Worm (Caenorhabditis elegans) whole organism, L3 larva: Measurements from ENCODE around the gene fmil-1.

Experiments used
- R02D3.7 ChIP-seq: fragments of 150-350 bp; optimal IDR thresholded peaks from 2 replicates; lab custom pipeline; 2014; ENCODE audit warnings: missing biosample characterization, missing genetic modification characterization
- ZK546.5 ChIP-seq: sonication (generic microtip); optimal IDR thresholded peaks from 2 replicates; lab custom pipeline; 2017; ENCODE audit warnings: missing biosample characterization, missing genetic modification characterization
- aly-2 ChIP-seq: fragments of 150-350 bp; optimal IDR thresholded peaks from 2 replicates; lab custom pipeline; 2014; ENCODE audit warnings: missing biosample characterization, missing genetic modification characterization
- ama-1 ChIP-seq: fragments of 150-350 bp; optimal IDR thresholded peaks from 2 replicates; lab custom pipeline; 2018
- ceh-16 ChIP-seq: sonication (generic microtip); optimal IDR thresholded peaks from 2 replicates; lab custom pipeline; 2017; ENCODE audit warnings: missing biosample characterization, missing genetic modification characterization
- ceh-28 ChIP-seq: fragments of 150-350 bp; optimal IDR thresholded peaks from 2 replicates; lab custom pipeline; 2014; ENCODE audit warnings: missing biosample characterization, missing genetic modification reagents, missing genetic modification characterization
- ceh-9 ChIP-seq: sonication (generic microtip); optimal IDR thresholded peaks from 2 replicates; lab custom pipeline; 2018; ENCODE audit warnings: missing biosample characterization, missing genetic modification characterization
- daf-12 ChIP-seq: fragments of 150-350 bp; optimal IDR thresholded peaks from 2 replicates; lab custom pipeline; 2014; ENCODE audit warnings: missing biosample characterization, missing genetic modification reagents, missing genetic modification characterization
- egl-27 ChIP-seq: sonication (generic microtip); optimal IDR thresholded peaks from 4 replicates; lab custom pipeline; 2017; ENCODE audit warnings: missing biosample characterization, missing genetic modification reagents, missing genetic modification characterization
- egl-5 ChIP-seq: fragments of 150-350 bp; optimal IDR thresholded peaks from 2 replicates; lab custom pipeline; 2017; ENCODE audit warnings: missing biosample characterization, missing genetic modification reagents, missing genetic modification characterization, inconsistent platforms
- elt-1 ChIP-seq: fragments of 150-350 bp; optimal IDR thresholded peaks from 2 replicates; lab custom pipeline; 2014; ENCODE audit warnings: missing biosample characterization, missing genetic modification characterization
- elt-2 ChIP-seq: sonication (generic microtip); optimal IDR thresholded peaks from 2 replicates; lab custom pipeline; 2016; ENCODE audit warnings: missing genetic modification reagents, mild to moderate bottlenecking, missing genetic modification characterization, missing compliant biosample characterization
- elt-3 ChIP-seq, 3 experiments: fragments of 150-350 bp in 1 of 3; sonication (generic microtip) in 2 of 3; optimal IDR thresholded peaks; 2 replicates in 2 of 3; 4 replicates in 1 of 3; lab custom pipeline; 2014 to 2017; ENCODE audit warnings: missing biosample characterization in 3 of 3, missing genetic modification characterization in 3 of 3
- fkh-10 ChIP-seq: sonication (generic microtip); optimal IDR thresholded peaks from 2 replicates; lab custom pipeline; 2017; ENCODE audit warnings: missing biosample characterization, missing genetic modification reagents, missing genetic modification characterization
- hmg-11 ChIP-seq: sonication (generic microtip); optimal IDR thresholded peaks from 2 replicates; lab custom pipeline; 2016; ENCODE audit warnings: missing genetic modification characterization, missing compliant biosample characterization
- jun-1 ChIP-seq: fragments of 150-350 bp; optimal IDR thresholded peaks from 2 replicates; lab custom pipeline; 2014; ENCODE audit warnings: missing biosample characterization, missing genetic modification reagents, missing genetic modification characterization
- lin-39 ChIP-seq: fragments of 150-350 bp; optimal IDR thresholded peaks from 2 replicates; lab custom pipeline; 2018; ENCODE audit warnings: missing biosample characterization, missing genetic modification reagents, missing genetic modification characterization
- lsy-12 ChIP-seq: sonication (generic microtip); optimal IDR thresholded peaks from 2 replicates; lab custom pipeline; 2016; ENCODE audit warnings: mild to moderate bottlenecking, missing genetic modification characterization, missing compliant biosample characterization
- mdl-1 ChIP-seq: fragments of 150-350 bp; optimal IDR thresholded peaks from 2 replicates; lab custom pipeline; 2014; ENCODE audit warnings: missing biosample characterization, missing genetic modification characterization
- mml-1 ChIP-seq: fragments of 150-350 bp; sonication (generic microtip); optimal IDR thresholded peaks from 3 replicates; lab custom pipeline; 2014; ENCODE audit warnings: missing biosample characterization, missing genetic modification characterization
- nfya-1 ChIP-seq: sonication (generic microtip); optimal IDR thresholded peaks from 2 replicates; lab custom pipeline; 2017; ENCODE audit warnings: missing genetic modification characterization, mild to moderate bottlenecking, missing compliant biosample characterization, antibody characterized with exemption, moderate library complexity; ENCODE audit not compliant: insufficient read depth
- nhr-11 ChIP-seq: fragments of 150-350 bp; optimal IDR thresholded peaks from 2 replicates; lab custom pipeline; 2014; ENCODE audit warnings: missing biosample characterization, missing genetic modification characterization
- nhr-12 ChIP-seq: fragments of 150-350 bp; optimal IDR thresholded peaks from 2 replicates; lab custom pipeline; 2014; ENCODE audit warnings: missing biosample characterization, missing genetic modification characterization
- nhr-23 ChIP-seq: fragments of 150-350 bp; optimal IDR thresholded peaks from 2 replicates; lab custom pipeline; 2014; ENCODE audit warnings: missing biosample characterization, missing genetic modification reagents, missing genetic modification characterization
- nhr-237 ChIP-seq: fragments of 150-350 bp; optimal IDR thresholded peaks from 2 replicates; lab custom pipeline; 2014; ENCODE audit warnings: missing biosample characterization, missing genetic modification characterization
- nhr-25 ChIP-seq: sonication (generic microtip); optimal IDR thresholded peaks from 2 replicates; lab custom pipeline; 2017; ENCODE audit warnings: missing biosample characterization, missing genetic modification characterization
- nhr-43 ChIP-seq: sonication (generic microtip); optimal IDR thresholded peaks from 2 replicates; lab custom pipeline; 2016; ENCODE audit warnings: mild to moderate bottlenecking, missing genetic modification characterization, missing compliant biosample characterization; ENCODE audit not compliant: poor library complexity, severe bottlenecking
- nhr-67 ChIP-seq: fragments of 150-350 bp; optimal IDR thresholded peaks from 2 replicates; lab custom pipeline; 2014; ENCODE audit warnings: missing biosample characterization, missing genetic modification characterization
- nhr-76 ChIP-seq: fragments of 150-350 bp; sonication (generic microtip); optimal IDR thresholded peaks from 5 replicates; lab custom pipeline; 2014; ENCODE audit warnings: missing biosample characterization, missing genetic modification characterization
- nhr-77 ChIP-seq: fragments of 150-350 bp; optimal IDR thresholded peaks from 2 replicates; lab custom pipeline; 2014; ENCODE audit warnings: missing biosample characterization, missing genetic modification characterization
- pha-4 ChIP-seq: fragments of 150-350 bp; optimal IDR thresholded peaks from 2 replicates; lab custom pipeline; 2014; ENCODE audit warnings: missing biosample characterization, missing genetic modification reagents, missing genetic modification characterization
- pqm-1 ChIP-seq: fragments of 150-350 bp; optimal IDR thresholded peaks from 2 replicates; lab custom pipeline; 2017; ENCODE audit warnings: missing biosample characterization, missing genetic modification characterization, inconsistent platforms
- skn-1 ChIP-seq: fragments of 150-350 bp; optimal IDR thresholded peaks from 2 replicates; lab custom pipeline; 2014; ENCODE audit warnings: missing biosample characterization, missing genetic modification characterization
- snpc-4 ChIP-seq: fragments of 150-350 bp; optimal IDR thresholded peaks from 2 replicates; lab custom pipeline; 2014; ENCODE audit warnings: missing biosample characterization, missing genetic modification characterization
- unc-39 ChIP-seq: sonication (generic microtip); optimal IDR thresholded peaks from 4 replicates; lab custom pipeline; 2017; ENCODE audit warnings: missing biosample characterization, missing genetic modification characterization
- unc-62 ChIP-seq: fragments of 150-350 bp; sonication (generic microtip); optimal IDR thresholded peaks from 4 replicates; lab custom pipeline; 2014; ENCODE audit warnings: missing biosample characterization, missing genetic modification reagents, missing genetic modification characterization
- zag-1 ChIP-seq: fragments of 150-350 bp; optimal IDR thresholded peaks from 2 replicates; lab custom pipeline; 2014; ENCODE audit warnings: missing biosample characterization, missing genetic modification characterization
- ztf-11 ChIP-seq: fragments of 150-350 bp; optimal IDR thresholded peaks from 2 replicates; lab custom pipeline; 2014; ENCODE audit warnings: missing biosample characterization, missing genetic modification characterization

Gene fmil-1

DNA sequence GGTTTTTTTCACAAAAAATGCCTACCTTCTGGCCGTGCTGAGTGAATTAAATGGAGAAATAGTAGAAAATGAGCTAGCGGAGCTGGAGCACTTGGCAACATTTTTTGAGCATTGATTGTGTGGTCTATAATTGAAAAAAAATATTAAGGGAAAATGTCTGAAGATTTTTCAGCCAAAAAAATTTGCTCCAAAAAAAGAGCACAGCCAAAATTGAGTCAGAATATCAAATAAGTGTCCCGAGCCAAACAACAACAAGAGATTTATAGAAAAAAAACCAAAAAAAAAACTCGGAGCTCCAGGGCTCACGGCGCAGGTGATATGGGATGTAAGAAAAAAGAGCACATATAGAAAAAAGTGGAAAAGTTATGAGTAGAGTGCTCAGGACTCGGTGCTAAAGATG, at the start of gene fmil-1:
Gene fmil-1 (minus strand): TSS at position 101 of the 400 bp plus-strand sequence.
- TF ChIP-seq zag-1 (tag; lab: Kevin White, UChicago) (no peak), R02D3.7 (tag; lab: Kevin White, UChicago) (no peak), jun-1 (no peak), ceh-9 (tag; lab: Kevin White, UChicago) (no peak), nhr-23 (tag; lab: Kevin White, UChicago) (no peak), mml-1 (tag; lab: Kevin White, UChicago) (no peak), nhr-76 (tag; lab: Kevin White, UChicago) (no peak), nhr-11 (tag; lab: Kevin White, UChicago) (no peak), mdl-1 (tag; lab: Kevin White, UChicago) (no peak), ceh-28 (tag; lab: Kevin White, UChicago) (no peak), elt-1 (tag; lab: Kevin White, UChicago) (no peak), hmg-11 (tag; lab: Kevin White, UChicago) (no peak), ZK546.5 (tag; lab: Kevin White, UChicago) (no peak), snpc-4 (tag; lab: Kevin White, UChicago) (no peak), unc-62 (GFP tag; lab: Kevin White, UChicago) (no peak), elt-3 (tag; optimal IDR thresholded peaks at IDR 0.05; lab: Kevin White, UChicago) (no peak), nhr-43 (tag; lab: Kevin White, UChicago) (no peak)

DNA sequence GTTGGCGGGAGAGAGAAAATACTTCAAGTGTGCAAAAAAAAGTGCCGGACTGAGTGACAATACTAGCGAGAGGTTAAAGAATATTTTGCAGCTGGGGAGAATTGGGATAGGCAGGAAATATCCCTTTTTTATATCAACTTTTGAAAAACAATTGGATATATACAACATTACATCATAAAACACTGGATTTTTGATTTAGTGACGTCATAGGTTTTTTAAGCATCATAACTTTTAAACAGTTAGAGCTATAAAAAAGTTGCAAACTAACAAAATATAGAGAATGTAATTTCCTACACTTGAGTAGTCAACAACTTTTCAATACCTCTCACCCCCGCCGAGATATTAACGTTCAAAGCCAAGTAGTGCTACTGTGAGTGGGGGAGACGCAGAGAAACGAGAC, 42.2 kb upstream of the fmil-1 start:
- TF ChIP-seq nhr-43 (tag; lab: Kevin White, UChicago) (no peak), nhr-76 (tag; lab: Kevin White, UChicago) (no peak), nhr-67 (tag; lab: Kevin White, UChicago) (no peak), unc-39 (tag; lab: Kevin White, UChicago) (no peak), lin-39 (no peak), egl-5 (no peak), ztf-11 (tag; lab: Kevin White, UChicago) (no peak), daf-12 (tag; lab: Kevin White, UChicago) (no peak)

DNA sequence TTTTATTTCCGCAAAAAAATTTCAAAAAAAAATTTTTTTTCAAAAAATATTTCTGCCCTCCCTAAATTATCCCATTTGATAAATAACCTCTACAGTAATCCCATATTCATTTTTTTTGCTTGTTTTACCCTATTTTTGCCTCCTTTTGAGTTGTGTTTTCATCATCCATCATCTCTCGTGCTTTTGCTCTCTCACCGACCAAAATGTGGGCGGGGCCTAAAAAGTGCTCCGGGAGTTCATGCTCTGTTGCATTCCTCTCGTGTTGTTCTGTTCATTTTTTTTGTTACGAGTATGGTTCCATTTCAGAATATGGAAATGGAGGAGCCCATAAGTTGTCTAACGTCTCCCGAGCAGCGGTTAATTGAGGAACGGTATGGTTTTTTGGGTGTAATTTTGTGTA, 40.7 kb upstream of the fmil-1 start, which contains the start of gene Y37E11AL.1:
Gene Y37E11AL.1 (plus strand): TSS at position 301 of the 400 bp plus-strand sequence.
- TF ChIP-seq ama-1 (lab: Kevin White, UChicago) (no peak), egl-5 (no peak), fkh-10 (no peak), nfya-1 (tag; lab: Kevin White, UChicago) (no peak), daf-12 (tag; lab: Kevin White, UChicago) (no peak)

DNA sequence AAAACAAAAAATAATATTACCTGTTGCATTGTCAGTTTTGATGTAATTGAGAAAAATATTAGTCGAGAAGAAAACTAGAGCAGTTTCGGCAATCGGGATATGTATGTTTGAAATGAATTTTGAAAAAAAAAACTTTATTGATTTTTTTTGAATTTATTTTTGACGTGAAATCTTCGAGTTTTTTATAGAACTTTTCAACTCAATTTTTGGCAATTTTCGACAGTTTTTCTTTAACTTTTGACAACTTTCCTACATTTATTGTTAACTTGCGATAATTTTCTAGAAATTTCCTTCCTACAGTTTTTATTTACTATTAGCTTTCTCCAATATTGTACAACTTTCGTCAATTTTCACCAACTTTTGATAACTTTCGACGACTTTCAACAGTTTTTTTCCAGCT, 33.4 kb upstream of the fmil-1 start, which contains the start of gene Y37E11AL.12:
Gene Y37E11AL.12 (minus strand): TSS at position 101 of the 400 bp plus-strand sequence.
- TF ChIP-seq nhr-237 (tag; lab: Kevin White, UChicago) (no peak), pqm-1 (no peak), ceh-9 (tag; lab: Kevin White, UChicago) (no peak), aly-2 (no peak), nhr-43 (tag; lab: Kevin White, UChicago) (no peak), skn-1 (tag; lab: Kevin White, UChicago) (no peak), elt-1 (tag; lab: Kevin White, UChicago) (no peak), lsy-12 (tag; lab: Kevin White, UChicago) (no peak), pha-4 (tag; lab: Kevin White, UChicago) (no peak), nhr-25 (tag; lab: Kevin White, UChicago) (no peak), egl-27 (tag; lab: Kevin White, UChicago) (no peak), nfya-1 (tag; lab: Kevin White, UChicago) (no peak), nhr-67 (tag; lab: Kevin White, UChicago) (no peak), nhr-77 (tag; lab: Kevin White, UChicago) (no peak), mml-1 (tag; lab: Kevin White, UChicago) (no peak), ceh-16 (tag; lab: Kevin White, UChicago) (no peak), elt-2 (tag; lab: Kevin White, UChicago) (no peak), nhr-12 (no peak), ztf-11 (tag; lab: Kevin White, UChicago) (no peak)
